Fruit fly (Drosophila melanogaster) whole organism, embryonic: ENCODE data around the gene CG7601.

ENCODE experiments used
- Awh ChIP-seq: fragments of 200-800 bp; sonication (Bioruptor generic); IDR thresholded peaks from 2 replicates; pipeline ENCODE4, ENCODE4 v1.3.6; 2022; ENCODE audit warnings: missing biosample characterization, missing genetic modification characterization
- Bgb ChIP-seq: fragments of 200-800 bp; sonication (Bioruptor generic); IDR thresholded peaks from 2 replicates; pipeline ENCODE4 v1.3.6; 2022; ENCODE audit warnings: missing biosample characterization, missing genetic modification characterization; ENCODE audit not compliant: partially characterized antibody
- Blimp-1 ChIP-seq: fragments of 200-800 bp; sonication (Bioruptor generic); optimal IDR thresholded peaks from 3 replicates; lab custom pipeline; 2018; ENCODE audit warnings: missing biosample characterization, missing genetic modification characterization, mild to moderate bottlenecking, moderate library complexity, missing genetic modification reagents
- CG10543 ChIP-seq: fragments of 200-800 bp; sonication (Bioruptor generic); optimal IDR thresholded peaks from 3 replicates; lab custom pipeline; 2017; ENCODE audit warnings: missing biosample characterization, mild to moderate bottlenecking, missing genetic modification characterization, moderate library complexity
- CG10654 ChIP-seq: fragments of 200-800 bp; sonication (Bioruptor generic); optimal IDR thresholded peaks from 2 replicates; lab custom pipeline; 2016; ENCODE audit warnings: missing biosample characterization, missing genetic modification characterization
- CG10979 ChIP-seq: fragments of 200-800 bp; sonication (Bioruptor generic); optimal IDR thresholded peaks from 2 replicates; lab custom pipeline; 2018; ENCODE audit warnings: missing biosample characterization, mild to moderate bottlenecking, missing genetic modification characterization, moderate library complexity
- CG12659 ChIP-seq: fragments of 200-800 bp; sonication (Bioruptor generic); optimal IDR thresholded peaks from 3 replicates; lab custom pipeline; 2017; ENCODE audit warnings: mild to moderate bottlenecking, missing biosample characterization, missing genetic modification reagents, missing genetic modification characterization
- CG13123 ChIP-seq: fragments of 200-800 bp; sonication (Bioruptor generic); optimal IDR thresholded peaks from 2 replicates; lab custom pipeline; 2016; ENCODE audit warnings: missing biosample characterization, missing genetic modification characterization
- CG13296 ChIP-seq: fragments of 200-800 bp; sonication (Bioruptor generic); optimal IDR thresholded peaks from 3 replicates; lab custom pipeline; 2018; ENCODE audit warnings: missing biosample characterization, mild to moderate bottlenecking, missing genetic modification characterization
- CG14667 ChIP-seq: fragments of 200-800 bp; sonication (Bioruptor generic); IDR thresholded peaks from 2 replicates; pipeline ENCODE4 v1.3.6; 2022; ENCODE audit warnings: missing biosample characterization, missing genetic modification characterization
- CG17328 ChIP-seq: fragments of 200-800 bp; sonication (Bioruptor generic); IDR thresholded peaks from 2 replicates; pipeline ENCODE4 v1.3.6; 2022; ENCODE audit warnings: missing biosample characterization, missing genetic modification characterization
- CG17385 ChIP-seq: fragments of 200-800 bp; sonication (Bioruptor generic); optimal IDR thresholded peaks from 3 replicates; lab custom pipeline; 2018; ENCODE audit warnings: missing biosample characterization, mild to moderate bottlenecking, missing genetic modification characterization
- CG17568 ChIP-seq: fragments of 200-800 bp; sonication (Bioruptor generic); optimal IDR thresholded peaks from 2 replicates; lab custom pipeline; 2018; ENCODE audit warnings: missing biosample characterization, mild to moderate bottlenecking, missing genetic modification characterization, moderate library complexity
- CG18476 ChIP-seq: fragments of 200-800 bp; sonication (Bioruptor generic); optimal IDR thresholded peaks from 2 replicates; lab custom pipeline; 2016; ENCODE audit warnings: missing biosample characterization, mild to moderate bottlenecking, missing genetic modification characterization
- CG2120 ChIP-seq: fragments of 200-800 bp; sonication (Bioruptor generic); optimal IDR thresholded peaks from 3 replicates; lab custom pipeline; 2016; ENCODE audit warnings: missing biosample characterization, missing genetic modification characterization
- CG30403 ChIP-seq: fragments of 200-800 bp; sonication (Bioruptor generic); optimal IDR thresholded peaks from 3 replicates; lab custom pipeline; 2016; ENCODE audit warnings: missing biosample characterization, missing genetic modification characterization
- CG32532 ChIP-seq: fragments of 200-800 bp; sonication (Bioruptor generic); IDR thresholded peaks from 2 replicates; pipeline ENCODE4 v1.3.6; 2022; ENCODE audit warnings: missing biosample characterization, missing genetic modification characterization
- CG33213 ChIP-seq: fragments of 200-800 bp; sonication (Bioruptor generic); optimal IDR thresholded peaks from 3 replicates; lab custom pipeline; 2016; ENCODE audit warnings: missing biosample characterization, missing genetic modification characterization
- CG4424 ChIP-seq: fragments of 200-800 bp; sonication (Bioruptor generic); optimal IDR thresholded peaks from 3 replicates; lab custom pipeline; 2016; ENCODE audit warnings: missing biosample characterization, missing genetic modification characterization
- CG6854 ChIP-seq: fragments of 200-800 bp; sonication (Bioruptor generic); optimal IDR thresholded peaks from 3 replicates; lab custom pipeline; 2017; ENCODE audit warnings: missing biosample characterization, mild to moderate bottlenecking, missing genetic modification characterization
- D ChIP-seq, 2 experiments: fragments of 200-800 bp in 1 of 2; fragments of >200 bp in 1 of 2; sonication (Bioruptor generic) in 1 of 2; optimal IDR thresholded peaks; 2 replicates in 1 of 2; 3 replicates in 1 of 2; lab custom pipeline; 2017; ENCODE audit warnings: mild to moderate bottlenecking in 1 of 2, missing biosample characterization in 1 of 2, missing genetic modification characterization in 1 of 2, missing genetic modification reagents in 1 of 2
- Dfd ChIP-seq, 2 experiments: fragments of >200 bp; optimal IDR thresholded peaks; 2 replicates each; lab custom pipeline; 2017; ENCODE audit warnings: missing biosample characterization in 2 of 2, missing genetic modification characterization in 2 of 2
- Fer1 ChIP-seq: fragments of 200-800 bp; sonication (Bioruptor generic); optimal IDR thresholded peaks from 2 replicates; lab custom pipeline; 2017; ENCODE audit warnings: missing biosample characterization, mild to moderate bottlenecking, missing genetic modification characterization
- HHEX ChIP-seq: fragments of 200-800 bp; sonication (Bioruptor generic); optimal IDR thresholded peaks from 3 replicates; lab custom pipeline; 2017; ENCODE audit warnings: missing biosample characterization, mild to moderate bottlenecking, missing genetic modification characterization, missing genetic modification reagents
- Hand ChIP-seq: fragments of 200-800 bp; sonication (Bioruptor generic); optimal IDR thresholded peaks from 2 replicates; lab custom pipeline; 2017; ENCODE audit warnings: mild to moderate bottlenecking, missing biosample characterization, missing genetic modification reagents, missing genetic modification characterization
- HmgZ ChIP-seq: fragments of 200-800 bp; sonication (Bioruptor generic); optimal IDR thresholded peaks from 2 replicates; lab custom pipeline; 2018; ENCODE audit warnings: missing biosample characterization, mild to moderate bottlenecking, missing genetic modification characterization
- Mes4 ChIP-seq: fragments of 200-800 bp; sonication (Bioruptor generic); optimal IDR thresholded peaks from 2 replicates; lab custom pipeline; 2016; ENCODE audit warnings: missing biosample characterization, missing genetic modification characterization
- Nf-YC ChIP-seq: fragments of 200-800 bp; optimal IDR thresholded peaks from 3 replicates; lab custom pipeline; 2019; ENCODE audit warnings: missing biosample characterization, mild to moderate bottlenecking, missing genetic modification characterization, moderate library complexity
- Sox100B ChIP-seq: fragments of 200-800 bp; sonication (Bioruptor generic); optimal IDR thresholded peaks from 3 replicates; lab custom pipeline; 2018; ENCODE audit warnings: missing biosample characterization, mild to moderate bottlenecking, missing genetic modification characterization
- Spps ChIP-seq: fragments of 200-800 bp; sonication (Bioruptor generic); optimal IDR thresholded peaks from 2 replicates; lab custom pipeline; 2018; ENCODE audit warnings: missing biosample characterization, mild to moderate bottlenecking, missing genetic modification characterization
- Xbp1 ChIP-seq: fragments of 200-800 bp; sonication (Bioruptor generic); optimal IDR thresholded peaks from 3 replicates; lab custom pipeline; 2016; ENCODE audit warnings: missing biosample characterization, mild to moderate bottlenecking, missing genetic modification characterization
- ap ChIP-seq: fragments of 200-800 bp; sonication (Bioruptor generic); IDR thresholded peaks from 2 replicates; pipeline ENCODE4 v1.3.6; 2022; ENCODE audit warnings: missing biosample characterization, missing genetic modification characterization
- chif ChIP-seq, 2 experiments: fragments of 200-800 bp; sonication (Bioruptor generic); optimal IDR thresholded peaks; 3 replicates each; lab custom pipeline; 2016; ENCODE audit warnings: missing biosample characterization in 2 of 2, missing genetic modification characterization in 2 of 2
- crol ChIP-seq: fragments of 200-800 bp; sonication (Bioruptor generic); IDR thresholded peaks from 2 replicates; pipeline ENCODE4 v1.3.6; 2022; ENCODE audit warnings: missing biosample characterization, missing genetic modification characterization
- crp ChIP-seq, 2 experiments: fragments of 200-800 bp; sonication (Bioruptor generic); optimal IDR thresholded peaks; 2 replicates in 1 of 2; 3 replicates in 1 of 2; lab custom pipeline; 2017; ENCODE audit warnings: missing biosample characterization in 2 of 2, missing genetic modification characterization in 2 of 2, mild to moderate bottlenecking in 1 of 2, moderate library complexity in 1 of 2
- dan ChIP-seq: fragments of 200-800 bp; sonication (Bioruptor generic); IDR thresholded peaks from 2 replicates; pipeline ENCODE4 v1.3.6; 2022; ENCODE audit warnings: missing biosample characterization, missing genetic modification characterization
- danr ChIP-seq: fragments of 200-800 bp; sonication (Bioruptor generic); IDR thresholded peaks from 2 replicates; pipeline ENCODE4 v1.3.6; 2022; ENCODE audit warnings: missing biosample characterization, missing genetic modification characterization
- dmrt11E ChIP-seq: fragments of 200-800 bp; sonication (Bioruptor generic); optimal IDR thresholded peaks from 3 replicates; lab custom pipeline; 2018; ENCODE audit warnings: missing biosample characterization, mild to moderate bottlenecking, missing genetic modification characterization, moderate library complexity
- dysf ChIP-seq: fragments of 200-800 bp; sonication (Bioruptor generic); IDR thresholded peaks from 3 replicates; pipeline ENCODE4 v1.3.6; 2022; ENCODE audit warnings: missing biosample characterization, missing genetic modification characterization
- ewg ChIP-seq: fragments of 200-800 bp; sonication (Bioruptor generic); optimal IDR thresholded peaks from 3 replicates; lab custom pipeline; 2017; ENCODE audit warnings: mild to moderate bottlenecking, missing biosample characterization, missing genetic modification reagents, missing genetic modification characterization
- h ChIP-seq: fragments of >200 bp; optimal IDR thresholded peaks from 2 replicates; lab custom pipeline; 2017
- ken ChIP-seq: fragments of 200-800 bp; sonication (Bioruptor generic); IDR thresholded peaks from 3 replicates; pipeline ENCODE4 v1.3.6; 2022; ENCODE audit warnings: missing biosample characterization, missing genetic modification characterization
- pb ChIP-seq: fragments of 200-800 bp; sonication (Bioruptor generic); optimal IDR thresholded peaks from 3 replicates; lab custom pipeline; 2016; ENCODE audit warnings: missing biosample characterization, missing genetic modification characterization
- pho ChIP-seq: fragments of 200-800 bp; sonication (Bioruptor generic); optimal IDR thresholded peaks from 2 replicates; lab custom pipeline; 2016; ENCODE audit warnings: missing biosample characterization, missing genetic modification characterization
- sisA ChIP-seq: fragments of 200-800 bp; sonication (Bioruptor generic); IDR thresholded peaks from 2 replicates; pipeline ENCODE4 v1.3.6; 2022; ENCODE audit warnings: missing biosample characterization, missing genetic modification characterization
- slou ChIP-seq: fragments of 200-800 bp; sonication (Bioruptor generic); optimal IDR thresholded peaks from 3 replicates; lab custom pipeline; 2016; ENCODE audit warnings: missing biosample characterization, missing genetic modification characterization
- so ChIP-seq: fragments of 200-800 bp; sonication (Bioruptor generic); IDR thresholded peaks from 3 replicates; pipeline ENCODE4 v1.3.6; 2022; ENCODE audit warnings: missing biosample characterization, missing genetic modification characterization
- tgo ChIP-seq: fragments of 200-800 bp; sonication (Bioruptor generic); IDR thresholded peaks from 3 replicates; pipeline ENCODE4 v1.3.6; 2022; ENCODE audit warnings: missing biosample characterization, missing genetic modification characterization
- tup ChIP-seq: fragments of 200-800 bp; sonication (Bioruptor generic); optimal IDR thresholded peaks from 2 replicates; lab custom pipeline; 2016; ENCODE audit warnings: missing biosample characterization, mild to moderate bottlenecking, missing genetic modification characterization, moderate library complexity
- vnd ChIP-seq: fragments of 200-800 bp; sonication (Bioruptor generic); IDR thresholded peaks from 3 replicates; pipeline ENCODE4 v1.3.6; 2022; ENCODE audit warnings: missing biosample characterization, missing genetic modification characterization; ENCODE audit not compliant: partially characterized antibody
- vvl ChIP-seq: fragments of 200-800 bp; sonication (Bioruptor generic); IDR thresholded peaks from 2 replicates; pipeline ENCODE4 v1.3.6; 2022; ENCODE audit warnings: missing biosample characterization, missing genetic modification characterization

Gene CG7601

DNA sequence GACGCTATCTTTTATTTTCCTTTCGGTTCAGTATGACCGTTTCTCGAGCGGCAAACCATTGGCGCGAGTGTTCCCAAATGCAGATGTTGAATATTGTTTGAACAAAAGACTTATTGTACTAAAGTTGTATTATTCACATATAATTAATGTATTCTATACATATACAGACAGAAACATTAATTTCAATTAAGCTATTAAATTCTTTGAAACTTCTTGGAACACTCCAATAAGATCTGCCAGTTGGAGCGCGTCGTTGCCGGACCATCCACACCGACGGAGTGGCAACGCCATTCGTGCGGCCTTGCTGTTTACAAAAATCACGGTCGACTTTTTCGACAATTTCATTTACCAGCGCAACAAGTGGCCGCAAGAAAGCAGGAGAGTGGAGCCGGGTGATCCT lies 8.5 kb upstream of the CG7601 start, which contains the start of the genes Wdr24 and IntS11 (continued):
- TF ChIP-seq Bgb (GFP tag; lab: Robert Waterston, UW) (peak; percentile 37; the same call in 1 of the 2 replicates), tgo (GFP tag; lab: Robert Waterston, UW) (peak; percentile 91), HmgZ (tag; lab: Kevin White, UChicago) (peak; percentile 94), vvl (GFP tag; lab: Robert Waterston, UW) (peak; percentile 96), h (lab: Kevin White, UChicago) (no peak), Awh (GFP tag; lab: Robert Waterston, UW) (peak; percentile 74), CG10654 (peak; percentile 48), HHEX (GFP tag; lab: Kevin White, UChicago) (peak; percentile 69), CG33213 (peak; percentile 42), CG13123 (GFP tag; lab: Kevin White, UChicago) (peak; percentile 51), ewg (GFP tag; lab: Kevin White, UChicago) (peak; percentile 60), crol (no peak), Nf-YC (tag; lab: Kevin White, UChicago) (peak; percentile 63), CG10543 (GFP tag; lab: Kevin White, UChicago) (no peak), CG17328 (GFP tag; lab: Robert Waterston, UW) (peak; percentile 75), Mes4 (GFP tag; lab: Kevin White, UChicago) (peak; percentile 36), so (0 out of 3 replicates have a peak, but pooled peaks have one; percentile 62), CG2120 (peak; percentile 97), CG13296 (GFP tag; lab: Kevin White, UChicago) (peak; percentile 68), CG4424 (GFP tag; lab: Kevin White, UChicago) (peak; percentile 42), CG30403 (GFP tag; lab: Kevin White, UChicago) (peak; percentile 86), CG12659 (GFP tag; lab: Kevin White, UChicago) (peak; percentile 91), dan (GFP tag; lab: Robert Waterston, UW) (no peak), tup (GFP tag; lab: Kevin White, UChicago) (peak; percentile 37), dysf (GFP tag; lab: Robert Waterston, UW) (peak; percentile 96), pb (GFP tag; lab: Kevin White, UChicago) (no peak), CG17385 (GFP tag; lab: Kevin White, UChicago) (peak; percentile 64), pho (peak; percentile 82), CG32532 (GFP tag; lab: Robert Waterston, UW) (peak; percentile 96), danr (peak; percentile 90), vnd (peak; percentile 52; the same call in 2 of the 3 replicates), ap (GFP tag; lab: Robert Waterston, UW) (peak; percentile 76), Dfd (GFP tag; optimal IDR thresholded peaks at IDR 0.05; lab: Kevin White, UChicago) (no peak), CG10979 (peak; percentile 54), sisA (GFP tag; lab: Robert Waterston, UW) (peak; percentile 93), Fer1 (GFP tag; lab: Kevin White, UChicago) (peak; percentile 73), crp (GFP tag; optimal IDR thresholded peaks at IDR 0.05; lab: Kevin White, UChicago) (peak in 1 of 2 experiments; percentile 70), D (optimal IDR thresholded peaks at IDR 0.05; lab: Kevin White, UChicago) (no peak), D (GFP tag; optimal IDR thresholded peaks at IDR 0.05; lab: Kevin White, UChicago) (no peak), ken (GFP tag; lab: Robert Waterston, UW) (peak; percentile 90), dmrt11E (tag; lab: Kevin White, UChicago) (peak; percentile 43), slou (peak; percentile 57), Sox100B (GFP tag; lab: Kevin White, UChicago) (no peak), Hand (GFP tag; lab: Kevin White, UChicago) (peak; percentile 49), Xbp1 (GFP tag; lab: Kevin White, UChicago) (peak; percentile 84), Blimp-1 (no peak), CG17568 (GFP tag; lab: Kevin White, UChicago) (no peak), CG18476 (peak; percentile 82), Spps (tag; lab: Kevin White, UChicago) (no peak), CG6854 (GFP tag; lab: Kevin White, UChicago) (no peak), chif (GFP tag; optimal IDR thresholded peaks at IDR 0.05; lab: Kevin White, UChicago) (peak; percentile 28 to 71), CG14667 (GFP tag; lab: Robert Waterston, UW) (peak; percentile 94)
